Fruit fly (Drosophila melanogaster) whole organism, prepupa: ENCODE data around the gene prt.

Experiments used
- CG11294 ChIP-seq: fragments of 200-800 bp; sonication (Bioruptor generic); IDR thresholded peaks from 2 replicates; pipeline ENCODE4 v1.3.6; 2022; ENCODE audit warnings: missing biosample characterization, missing genetic modification characterization
- CG11762 ChIP-seq: fragments of 200-800 bp; sonication (Bioruptor generic); optimal IDR thresholded peaks from 3 replicates; lab custom pipeline; 2016; ENCODE audit warnings: missing biosample characterization, missing genetic modification characterization; ENCODE audit not compliant: insufficient read depth
- CG15336 ChIP-seq: fragments of 200-800 bp; sonication (Bioruptor generic); IDR thresholded peaks from 2 replicates; pipeline ENCODE4 v1.3.6; 2022; ENCODE audit warnings: missing biosample characterization, missing genetic modification characterization
- CG16779 ChIP-seq: fragments of 200-800 bp; sonication (Bioruptor generic); optimal IDR thresholded peaks from 3 replicates; lab custom pipeline; 2017; ENCODE audit warnings: missing biosample characterization, mild to moderate bottlenecking, missing genetic modification characterization
- CG3032 ChIP-seq: fragments of 200-800 bp; optimal IDR thresholded peaks from 2 replicates; lab custom pipeline; 2019; ENCODE audit warnings: missing biosample characterization, mild to moderate bottlenecking, missing genetic modification characterization, moderate library complexity
- CG31627 ChIP-seq: fragments of 200-800 bp; sonication (Bioruptor generic); optimal IDR thresholded peaks from 3 replicates; lab custom pipeline; 2016; ENCODE audit warnings: missing biosample characterization, missing genetic modification characterization
- CG3919 ChIP-seq: fragments of 200-800 bp; sonication (Bioruptor generic); optimal IDR thresholded peaks from 3 replicates; lab custom pipeline; 2016; ENCODE audit warnings: missing biosample characterization, missing genetic modification characterization
- CG6163 ChIP-seq: fragments of 200-800 bp; sonication (Bioruptor generic); IDR thresholded peaks from 3 replicates; pipeline ENCODE4 v1.3.6; 2022; ENCODE audit warnings: missing biosample characterization, missing genetic modification characterization
- CG6808 ChIP-seq: fragments of 200-800 bp; sonication (Bioruptor generic); optimal IDR thresholded peaks from 3 replicates; lab custom pipeline; 2017; ENCODE audit warnings: missing biosample characterization, missing genetic modification characterization, mild to moderate bottlenecking, moderate library complexity, missing genetic modification reagents
- CG6854 ChIP-seq: fragments of 200-800 bp; sonication (Bioruptor generic); optimal IDR thresholded peaks from 2 replicates; lab custom pipeline; 2017; ENCODE audit warnings: missing biosample characterization, mild to moderate bottlenecking, missing genetic modification characterization
- CG8119 ChIP-seq: fragments of 200-800 bp; sonication (Bioruptor generic); IDR thresholded peaks from 3 replicates; pipeline ENCODE4 v1.3.6; 2022; ENCODE audit warnings: missing biosample characterization, missing genetic modification characterization
- CG8319 ChIP-seq: fragments of 200-800 bp; sonication (Bioruptor generic); optimal IDR thresholded peaks from 3 replicates; lab custom pipeline; 2016; ENCODE audit warnings: missing biosample characterization, missing genetic modification characterization
- CG8632 ChIP-seq: fragments of 200-800 bp; sonication (Bioruptor generic); optimal IDR thresholded peaks from 3 replicates; lab custom pipeline; 2016; ENCODE audit warnings: missing biosample characterization, missing genetic modification characterization
- Eip75B ChIP-seq: fragments of 200-800 bp; sonication (Bioruptor generic); optimal IDR thresholded peaks from 3 replicates; lab custom pipeline; 2016; ENCODE audit warnings: missing biosample characterization, missing genetic modification characterization
- Eip78C ChIP-seq: fragments of 200-800 bp; sonication (Bioruptor generic); peaks from one replicate; lab custom pipeline; 2016; ENCODE audit warnings: missing biosample characterization, missing genetic modification characterization
- Eip93F ChIP-seq: fragments of 200-800 bp; sonication (Bioruptor generic); optimal IDR thresholded peaks from 2 replicates; lab custom pipeline; 2016; ENCODE audit warnings: missing biosample characterization, mild to moderate bottlenecking, missing genetic modification characterization
- Ets21C ChIP-seq: fragments of 200-800 bp; sonication (Bioruptor generic); optimal IDR thresholded peaks from 3 replicates; lab custom pipeline; 2016; ENCODE audit warnings: missing biosample characterization, missing genetic modification characterization
- Ets96B ChIP-seq: fragments of 200-800 bp; optimal IDR thresholded peaks from 2 replicates; lab custom pipeline; 2019; ENCODE audit warnings: missing biosample characterization, mild to moderate bottlenecking, missing genetic modification characterization, moderate library complexity
- Gug ChIP-seq: fragments of 200-800 bp; sonication (Bioruptor generic); IDR thresholded peaks from 2 replicates; pipeline ENCODE4 v1.3.6; 2022; ENCODE audit warnings: missing biosample characterization, missing genetic modification characterization
- Hr39 ChIP-seq: fragments of 200-800 bp; sonication (Bioruptor generic); optimal IDR thresholded peaks from 2 replicates; lab custom pipeline; 2016; ENCODE audit warnings: missing biosample characterization, missing genetic modification characterization
- Lpt ChIP-seq: fragments of 200-800 bp; sonication (Bioruptor generic); optimal IDR thresholded peaks from 3 replicates; lab custom pipeline; 2016; ENCODE audit warnings: missing biosample characterization, missing genetic modification characterization
- Met ChIP-seq: fragments of 200-800 bp; sonication (Bioruptor generic); optimal IDR thresholded peaks from 3 replicates; lab custom pipeline; 2016; ENCODE audit warnings: missing biosample characterization, missing genetic modification characterization
- OdsH ChIP-seq: fragments of 200-800 bp; sonication (Bioruptor generic); optimal IDR thresholded peaks from 3 replicates; lab custom pipeline; 2016; ENCODE audit warnings: missing biosample characterization, missing genetic modification characterization
- Smox ChIP-seq: fragments of 200-800 bp; sonication (Bioruptor generic); optimal IDR thresholded peaks from 3 replicates; lab custom pipeline; 2016; ENCODE audit warnings: missing biosample characterization, missing genetic modification characterization
- Sox102F ChIP-seq: fragments of 200-800 bp; sonication (Bioruptor generic); optimal IDR thresholded peaks from 2 replicates; lab custom pipeline; 2016; ENCODE audit warnings: missing biosample characterization, mild to moderate bottlenecking, missing genetic modification characterization
- Sox14 ChIP-seq: fragments of 200-800 bp; sonication (Bioruptor generic); optimal IDR thresholded peaks from 3 replicates; lab custom pipeline; 2016; ENCODE audit warnings: missing biosample characterization, missing genetic modification characterization
- achi ChIP-seq: fragments of 200-800 bp; sonication (Bioruptor generic); optimal IDR thresholded peaks from 3 replicates; lab custom pipeline; 2016; ENCODE audit warnings: missing biosample characterization, missing genetic modification characterization
- acj6 ChIP-seq: fragments of 200-800 bp; sonication (Bioruptor generic); optimal IDR thresholded peaks from 3 replicates; lab custom pipeline; 2016; ENCODE audit warnings: missing biosample characterization, missing genetic modification characterization
- cyc ChIP-seq: fragments of 200-800 bp; sonication (Bioruptor generic); optimal IDR thresholded peaks from 3 replicates; lab custom pipeline; 2016; ENCODE audit warnings: missing biosample characterization, missing genetic modification characterization
- dac ChIP-seq: fragments of 200-800 bp; sonication (Bioruptor generic); optimal IDR thresholded peaks from 2 replicates; lab custom pipeline; 2017; ENCODE audit warnings: missing biosample characterization, mild to moderate bottlenecking, missing genetic modification characterization
- dsx ChIP-seq: fragments of 200-800 bp; optimal IDR thresholded peaks from 3 replicates; lab custom pipeline; 2019; ENCODE audit warnings: missing biosample characterization, mild to moderate bottlenecking, missing genetic modification characterization, moderate library complexity; ENCODE audit not compliant: poor library complexity, severe bottlenecking
- eg ChIP-seq: fragments of 200-800 bp; sonication (Bioruptor generic); IDR thresholded peaks from 3 replicates; pipeline ENCODE4 v1.3.6; 2022; ENCODE audit warnings: missing biosample characterization, missing genetic modification characterization
- esn ChIP-seq: fragments of 200-800 bp; sonication (Bioruptor generic); optimal IDR thresholded peaks from 2 replicates; lab custom pipeline; 2016; ENCODE audit warnings: missing biosample characterization, mild to moderate bottlenecking, missing genetic modification characterization, moderate library complexity
- fd59A ChIP-seq: fragments of 200-800 bp; sonication (Bioruptor generic); optimal IDR thresholded peaks from 2 replicates; lab custom pipeline; 2017; ENCODE audit warnings: missing biosample characterization, mild to moderate bottlenecking, missing genetic modification characterization, missing genetic modification reagents
- fd85E ChIP-seq: fragments of 200-800 bp; sonication (Bioruptor generic); optimal IDR thresholded peaks from 3 replicates; lab custom pipeline; 2016; ENCODE audit warnings: missing biosample characterization, missing genetic modification characterization
- fkh ChIP-seq: fragments of 200-800 bp; sonication (Bioruptor generic); optimal IDR thresholded peaks from 3 replicates; lab custom pipeline; 2017; ENCODE audit warnings: missing biosample characterization, mild to moderate bottlenecking, missing genetic modification characterization, moderate library complexity
- salr ChIP-seq, 2 experiments: fragments of 200-800 bp; sonication (Bioruptor generic); optimal IDR thresholded peaks; 3 replicates each; lab custom pipeline; 2016 to 2018; ENCODE audit warnings: missing biosample characterization in 2 of 2, missing genetic modification characterization in 2 of 2, mild to moderate bottlenecking in 1 of 2
- ss ChIP-seq, 2 experiments: fragments of 200-800 bp; sonication (Bioruptor generic); optimal IDR thresholded peaks; 2 replicates in 1 of 2; 3 replicates in 1 of 2; lab custom pipeline; 2017 to 2018; ENCODE audit warnings: mild to moderate bottlenecking in 2 of 2, missing biosample characterization in 2 of 2, missing genetic modification characterization in 2 of 2, moderate library complexity in 1 of 2
- topi ChIP-seq: fragments of 200-800 bp; sonication (Bioruptor generic); optimal IDR thresholded peaks from 3 replicates; lab custom pipeline; 2016; ENCODE audit warnings: missing biosample characterization, missing genetic modification characterization
- vri ChIP-seq: fragments of 200-800 bp; sonication (Bioruptor generic); optimal IDR thresholded peaks from 3 replicates; lab custom pipeline; 2016; ENCODE audit warnings: missing biosample characterization, mild to moderate bottlenecking, missing genetic modification characterization

prt gene

DNA sequence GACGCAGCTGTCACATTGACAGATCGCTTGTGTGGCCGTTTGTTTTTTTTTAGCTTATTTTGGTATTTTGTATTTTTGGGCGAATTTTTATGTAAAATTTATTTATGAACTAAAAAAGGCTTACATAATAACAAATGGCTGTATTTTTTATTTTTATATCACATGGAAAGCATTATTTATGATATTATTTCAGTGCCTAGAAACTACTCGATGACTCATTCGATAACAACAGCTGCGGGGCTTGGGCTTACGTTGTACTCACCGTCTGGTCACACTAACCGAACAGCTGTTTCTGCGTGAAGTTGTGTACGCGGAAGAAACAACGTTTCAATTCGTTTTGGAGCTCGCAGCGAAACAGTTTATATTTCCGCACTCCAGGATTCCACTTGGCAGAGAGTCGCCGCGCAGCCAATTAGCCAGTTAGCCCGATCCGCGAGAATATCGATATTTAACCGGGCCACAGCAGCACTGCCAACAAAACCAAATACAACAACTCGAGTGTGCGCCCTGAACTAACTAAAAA lies 34.2 kb upstream of the prt start, which contains the start of the genes Hmgcr and Rpn9:
Hmgcr (plus strand) TSS at position 335 of the 523 bp plus-strand sequence.
Rpn9 (minus strand) TSS at position 473 of the 523 bp plus-strand sequence.
- TF ChIP-seq CG11294 (GFP tag; lab: Robert Waterston, UW) (no peak), Lpt (GFP tag; lab: Kevin White, UChicago) (no peak), Eip93F (GFP tag; lab: Kevin White, UChicago) (peak; percentile 52), cyc (GFP tag; lab: Kevin White, UChicago) (no peak), Smox (GFP tag; lab: Kevin White, UChicago) (no peak), CG11762 (GFP tag; lab: Kevin White, UChicago) (no peak), Sox102F (GFP tag; lab: Kevin White, UChicago) (no peak), CG16779 (no peak), CG8119 (no peak), CG8319 (GFP tag; lab: Kevin White, UChicago) (no peak), fkh (GFP tag; lab: Kevin White, UChicago) (peak; percentile 1), Gug (GFP tag; lab: Robert Waterston, UW) (no peak), salr (GFP tag; optimal IDR thresholded peaks at IDR 0.05; lab: Kevin White, UChicago) (no peak), achi (GFP tag; lab: Kevin White, UChicago) (peak; percentile 100), esn (GFP tag; lab: Kevin White, UChicago) (peak; percentile 23), Sox14 (GFP tag; lab: Kevin White, UChicago) (peak; percentile 39), Met (GFP tag; lab: Kevin White, UChicago) (no peak), CG6854 (GFP tag; lab: Kevin White, UChicago) (peak; percentile 22), CG15336 (GFP tag; lab: Robert Waterston, UW) (no peak; the same call in 1 of the 2 replicates), OdsH (no peak), CG3919 (GFP tag; lab: Kevin White, UChicago) (peak; percentile 39), Hr39 (GFP tag; lab: Kevin White, UChicago) (no peak), eg (GFP tag; lab: Robert Waterston, UW) (peak; percentile 10; the same call in 1 of the 3 replicates), Ets21C (no peak), dsx (GFP tag; lab: Kevin White, UChicago) (peak; percentile 11), CG31627 (GFP tag; lab: Kevin White, UChicago) (no peak), CG6163 (GFP tag; lab: Robert Waterston, UW) (no peak), Eip75B (GFP tag; lab: Kevin White, UChicago) (peak; percentile 2), ss (GFP tag; optimal IDR thresholded peaks at IDR 0.05; lab: Kevin White, UChicago) (no peak), vri (peak; percentile 48), acj6 (no peak), fd85E (GFP tag; lab: Kevin White, UChicago) (no peak), Eip78C (GFP tag; lab: Kevin White, UChicago) (peak; percentile 69), fd59A (no peak)

- TF ChIP-seq dac (no peak), CG6808 (no peak), Eip75B (GFP tag; lab: Kevin White, UChicago) (no peak), CG3032 (tag; lab: Kevin White, UChicago) (no peak), CG11762 (GFP tag; lab: Kevin White, UChicago) (no peak), CG8632 (GFP tag; lab: Kevin White, UChicago) (no peak), CG31627 (GFP tag; lab: Kevin White, UChicago) (no peak), Ets21C (no peak), topi (GFP tag; lab: Kevin White, UChicago) (no peak), cyc (GFP tag; lab: Kevin White, UChicago) (no peak), CG16779 (no peak), Ets96B (no peak), CG15336 (GFP tag; lab: Robert Waterston, UW) (no peak)
Measured at dm6 chr3R:23732533-23732932, 33.7 kb upstream of the prt start.
